Worm (Caenorhabditis elegans): ENCODE data around the gene qns-1.

The qns-1 gene

DNA sequence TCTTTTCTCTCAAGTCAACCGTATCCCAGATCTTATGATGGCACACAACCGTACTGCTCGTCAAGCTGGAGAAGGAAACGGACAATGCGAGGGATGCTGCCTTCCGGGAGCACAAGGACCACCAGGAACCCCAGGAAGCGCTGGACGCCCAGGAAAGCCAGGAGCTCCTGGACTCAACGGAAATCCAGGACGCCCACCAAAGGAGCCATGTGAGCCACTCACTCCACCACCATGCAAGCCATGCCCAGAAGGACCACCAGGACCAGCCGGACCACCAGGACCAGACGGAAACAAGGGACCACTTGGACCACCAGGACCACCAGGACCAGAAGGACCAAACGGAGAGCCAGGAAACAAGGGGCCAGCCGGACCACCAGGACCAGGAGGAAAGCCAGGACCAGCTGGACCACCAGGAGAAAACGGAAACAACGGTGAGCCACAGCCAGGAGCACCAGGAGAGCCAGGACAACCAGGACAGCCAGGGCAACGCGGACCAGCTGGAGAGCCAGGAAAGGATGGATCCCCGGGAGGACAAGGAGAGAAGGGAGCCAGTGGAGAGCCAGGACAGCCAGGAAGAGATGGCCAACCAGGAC, 2.3 kb downstream of the qns-1 start (continued):
- no peak for TF ChIP-seq zim-3 (tag; optimal IDR thresholded peaks at IDR 0.05)
- no peak for TF ChIP-seq F52B5.7 (tag; optimal IDR thresholded peaks at IDR 0.05)
- no peak for TF ChIP-seq egl-44 (GFP tag; IDR thresholded peaks at IDR 0.05)
- TF ChIP-seq akir-1 (GFP tag; optimal IDR thresholded peaks at IDR 0.05): no peak
- peak; percentile 11 for TF ChIP-seq repo-1 (tag; optimal IDR thresholded peaks at IDR 0.05)
- TF ChIP-seq F55B11.4 (tag; optimal IDR thresholded peaks at IDR 0.05; ENCODE audit: borderline replicate concordance, insufficient read depth): no peak
- no peak for TF ChIP-seq nhr-120 (GFP tag; IDR thresholded peaks at IDR 0.05)
- TF ChIP-seq dpl-1 (GFP tag; optimal IDR thresholded peaks at IDR 0.05): no peak
- TF ChIP-seq D2030.7 (GFP tag; IDR thresholded peaks at IDR 0.05): no peak
- no peak for TF ChIP-seq ceh-58 (GFP tag; IDR thresholded peaks at IDR 0.05)
- TF ChIP-seq Y53F4B.3 (GFP tag; IDR thresholded peaks at IDR 0.05): no peak
- TF ChIP-seq hlh-26 (GFP tag; conservative IDR thresholded peaks at IDR 0.05): no peak
- TF ChIP-seq C06A6.2 (GFP tag; conservative IDR thresholded peaks at IDR 0.05): peak; percentile 29; the same call in 1 of the 2 replicates
- TF ChIP-seq cebp-1 (GFP tag; IDR thresholded peaks at IDR 0.05): no peak
- no peak for TF ChIP-seq cebp-1 (tag; optimal IDR thresholded peaks at IDR 0.05)
- no peak for TF ChIP-seq die-1 (tag; optimal IDR thresholded peaks at IDR 0.05)
- TF ChIP-seq mxl-1 (tag; optimal IDR thresholded peaks at IDR 0.05): no peak
- no peak for TF ChIP-seq snpc-1.1 (tag; optimal IDR thresholded peaks at IDR 0.05; ENCODE audit: insufficient read depth)
- no peak for TF ChIP-seq lsy-27 (tag; optimal IDR thresholded peaks at IDR 0.05; ENCODE audit: borderline replicate concordance, insufficient read depth)
- TF ChIP-seq chd-7 (tag; optimal IDR thresholded peaks at IDR 0.05): no peak
- TF ChIP-seq madf-3 (GFP tag; IDR thresholded peaks at IDR 0.05): no peak
- no peak for TF ChIP-seq K12H6.12 (tag; optimal IDR thresholded peaks at IDR 0.05)
- TF ChIP-seq attf-5 (GFP tag; optimal IDR thresholded peaks at IDR 0.05): no peak
- TF ChIP-seq snpc-1.3 (tag; optimal IDR thresholded peaks at IDR 0.05; ENCODE audit: insufficient read depth): no peak
- no peak for TF ChIP-seq pha-4 (tag; optimal IDR thresholded peaks at IDR 0.05)
- TF ChIP-seq nhr-80 (tag; optimal IDR thresholded peaks at IDR 0.05): no peak
- TF ChIP-seq ceh-40 (GFP tag; IDR thresholded peaks at IDR 0.05): no peak
- no peak for TF ChIP-seq dpff-1 (tag; optimal IDR thresholded peaks at IDR 0.05)
- TF ChIP-seq dox-1 (GFP tag; IDR thresholded peaks at IDR 0.05): peak; percentile 34; the same call in 1 of the 2 replicates
- no peak for TF ChIP-seq him-1 (tag; optimal IDR thresholded peaks at IDR 0.05)
- no peak for TF ChIP-seq F57C9.4 (tag; optimal IDR thresholded peaks at IDR 0.05)
- TF ChIP-seq bed-2 (GFP tag; IDR thresholded peaks at IDR 0.05): no peak
- TF ChIP-seq ekl-4 (GFP tag; IDR thresholded peaks at IDR 0.05): no peak
- TF ChIP-seq nhr-179 (tag; optimal IDR thresholded peaks at IDR 0.05): no peak
- no peak for TF ChIP-seq let-526 (GFP tag; IDR thresholded peaks at IDR 0.05)
- TF ChIP-seq madf-6 (GFP tag; IDR thresholded peaks at IDR 0.05): no peak
- TF ChIP-seq F57A8.1 (GFP tag; optimal IDR thresholded peaks at IDR 0.05): no peak
- TF ChIP-seq T07F8.4 (tag; optimal IDR thresholded peaks at IDR 0.05): no peak
- TF ChIP-seq F37B4.10 (GFP tag; IDR thresholded peaks at IDR 0.05): no peak
- peak; percentile 63 for TF ChIP-seq lin-40 (tag; optimal IDR thresholded peaks at IDR 0.05)
- no peak for TF ChIP-seq rcor-1 (GFP tag; IDR thresholded peaks at IDR 0.05)
- TF ChIP-seq Y53G8AR.9 (GFP tag; conservative IDR thresholded peaks at IDR 0.05): no peak
- no peak for TF ChIP-seq sptf-2 (GFP tag; optimal IDR thresholded peaks at IDR 0.05)
- TF ChIP-seq Y67H2A.10 (GFP tag; conservative IDR thresholded peaks at IDR 0.05): no peak
- no peak for TF ChIP-seq hsf-1 (GFP tag; IDR thresholded peaks at IDR 0.05)
- TF ChIP-seq ztf-28 (GFP tag; IDR thresholded peaks at IDR 0.05): no peak
- TF ChIP-seq egl-18 (GFP tag; IDR thresholded peaks at IDR 0.05): no peak
- TF ChIP-seq hmg-20 (GFP tag; IDR thresholded peaks at IDR 0.05): no peak
- TF ChIP-seq sea-2 (GFP tag; IDR thresholded peaks at IDR 0.05): no peak

Data from whole organism, young adult.